Worm (Caenorhabditis elegans): ENCODE results near the gene nsy-1.

- TF ChIP-seq F13H6.1 (tag; optimal IDR thresholded peaks at IDR 0.05) = no peak
- no peak for TF ChIP-seq ZK546.5 (tag; optimal IDR thresholded peaks at IDR 0.05)
- TF ChIP-seq nhr-237 (tag; optimal IDR thresholded peaks at IDR 0.05) = no peak
- no peak for TF ChIP-seq ama-1 (optimal IDR thresholded peaks at IDR 0.05)
- TF ChIP-seq fos-1 (tag; optimal IDR thresholded peaks at IDR 0.05) = no peak
- no peak for TF ChIP-seq ztf-11 (tag; optimal IDR thresholded peaks at IDR 0.05)
- no peak for TF ChIP-seq lsy-2 (tag; optimal IDR thresholded peaks at IDR 0.05)
- no peak for TF ChIP-seq nhr-12 (tag; optimal IDR thresholded peaks at IDR 0.05)
- no peak for TF ChIP-seq elt-3 (tag; optimal IDR thresholded peaks at IDR 0.05)
Measured at ce11 chrII:5008033-5008432, 14.5 kb upstream of the nsy-1 start, which contains the start of gene F59A6.3.

Measured in whole organism, L2 larva.